Fruit fly (Drosophila melanogaster) ovary, adult (tissue): ENCODE results near the gene Acbp4.

Experiments used
- CG17801 ChIP-seq: fragments of 200-800 bp; optimal IDR thresholded peaks from 2 replicates; lab custom pipeline; 2019; ENCODE audit warnings: missing biosample characterization, mild to moderate bottlenecking, missing genetic modification characterization, moderate library complexity; ENCODE audit not compliant: partially characterized antibody

Gene Acbp4

DNA sequence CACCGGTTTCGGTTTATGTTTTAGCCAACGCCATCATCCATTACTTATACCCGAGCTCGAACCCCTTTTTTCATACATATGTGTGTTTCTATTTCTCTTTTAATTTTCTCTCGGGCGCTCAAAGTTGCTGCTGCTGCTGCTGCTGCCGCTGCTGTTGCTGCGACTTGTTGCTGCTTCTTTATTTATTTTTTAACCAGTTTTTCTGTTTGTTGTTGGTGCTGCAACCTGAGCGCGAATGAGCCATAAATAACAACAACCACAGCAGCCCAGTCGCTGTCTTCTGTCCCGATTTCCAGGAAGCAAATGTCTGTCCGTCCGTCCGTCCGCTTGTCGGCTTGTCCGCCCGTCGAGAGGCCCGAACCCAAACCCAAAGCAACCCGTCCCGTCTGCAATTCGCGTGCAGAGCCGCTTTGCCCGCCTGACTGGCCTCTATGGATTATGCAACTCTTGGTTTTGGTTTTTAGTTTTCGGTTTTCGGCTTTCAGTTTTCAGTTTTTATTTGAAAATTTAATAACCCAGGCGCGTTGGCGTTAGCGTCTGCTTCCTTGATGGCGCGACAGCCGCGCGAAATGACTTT is 9.6 kb upstream of the Acbp4 start:
- no peak for TF ChIP-seq CG17801 (GFP tag; lab: Kevin White, UChicago)

DNA sequence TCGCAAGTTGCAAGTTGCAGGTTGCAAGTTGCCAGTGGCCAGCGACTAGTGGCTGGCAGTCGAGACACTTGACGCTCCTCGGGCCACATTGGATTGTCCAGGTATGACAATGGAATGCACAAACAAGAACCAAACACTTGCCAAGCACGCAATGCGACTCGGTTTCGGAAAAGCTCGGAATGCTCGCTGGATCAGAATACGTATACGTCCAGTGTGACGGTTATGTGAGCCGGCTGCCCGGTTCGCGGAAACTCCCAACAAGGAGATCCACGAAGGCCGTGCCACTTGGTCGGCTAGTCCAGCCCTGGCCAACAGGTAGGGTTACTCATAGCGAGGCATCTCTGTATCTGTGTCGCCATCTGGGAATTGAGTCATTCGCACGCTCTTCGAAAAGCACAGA is 8.6 kb upstream of the Acbp4 start:
- no peak for TF ChIP-seq CG17801 (GFP tag; lab: Kevin White, UChicago)

DNA sequence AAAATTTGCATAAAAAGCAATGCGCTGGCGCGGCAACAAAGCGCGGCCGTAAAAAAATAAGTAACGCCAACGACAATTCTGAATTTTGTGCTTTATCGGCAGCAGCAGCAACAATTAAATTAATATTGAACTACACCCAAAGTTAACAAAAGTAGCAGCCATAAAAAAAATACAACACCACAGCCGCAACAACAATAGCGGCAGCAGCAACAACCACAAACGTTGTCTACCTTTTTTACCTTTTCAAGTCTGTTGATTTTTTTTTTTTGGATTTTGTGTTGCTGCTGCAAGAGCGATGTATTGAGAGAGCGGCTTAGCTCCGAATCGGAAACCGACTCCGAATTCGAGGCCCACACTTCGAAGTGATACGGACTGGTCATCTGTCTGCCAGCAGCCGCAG is 6.8 kb upstream of the Acbp4 start:
- peak; percentile 71 for TF ChIP-seq CG17801 (GFP tag; lab: Kevin White, UChicago)

DNA sequence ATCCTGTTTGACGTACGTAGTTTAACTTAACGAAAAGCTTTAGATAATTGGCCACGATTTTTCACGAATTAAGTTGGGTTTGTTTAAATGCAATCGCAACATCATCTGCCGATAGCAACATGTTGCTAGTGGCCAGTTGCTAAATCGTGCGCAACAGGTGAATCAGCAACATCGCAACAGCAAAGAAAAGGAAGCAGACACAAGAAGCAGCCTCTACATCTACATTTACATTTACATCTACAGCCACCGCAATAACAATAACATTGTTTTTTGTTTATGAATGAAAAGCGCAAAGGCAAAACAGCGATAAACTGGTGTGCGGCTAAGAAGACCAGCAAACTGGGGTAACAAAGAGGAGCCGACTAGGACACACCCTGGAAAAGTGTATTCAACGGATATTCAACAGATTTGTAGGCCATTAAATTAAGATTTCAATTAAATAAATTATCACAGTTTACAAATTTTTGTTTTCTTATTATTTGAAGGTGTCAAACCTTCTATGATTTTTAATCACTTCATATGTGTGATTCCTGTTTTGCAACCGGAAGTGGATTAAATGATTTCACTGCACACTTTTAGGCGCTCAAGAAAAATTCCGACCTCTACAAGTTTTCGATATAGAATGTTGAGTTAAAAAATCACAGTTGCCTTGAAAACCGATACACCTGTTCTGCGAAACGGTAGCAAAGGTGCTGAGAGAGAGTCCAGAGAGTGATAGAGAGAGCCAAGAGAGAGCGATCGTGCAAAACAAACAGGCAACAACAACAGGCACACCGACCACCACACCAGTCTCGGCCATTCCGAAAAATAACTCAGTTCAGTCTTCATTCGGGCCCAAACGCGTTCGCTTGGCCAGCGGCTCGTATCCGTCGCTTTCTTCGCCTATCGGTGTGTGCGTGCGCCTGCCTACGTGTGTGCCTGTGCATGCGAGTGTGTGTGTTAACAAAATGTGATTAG is 5.9 kb upstream of the Acbp4 start, which contains the start of gene melt:
Gene melt (plus strand): TSS at position 818 of the 957 bp plus-strand sequence.
- peak; percentile 69 for TF ChIP-seq CG17801 (GFP tag; lab: Kevin White, UChicago)

DNA sequence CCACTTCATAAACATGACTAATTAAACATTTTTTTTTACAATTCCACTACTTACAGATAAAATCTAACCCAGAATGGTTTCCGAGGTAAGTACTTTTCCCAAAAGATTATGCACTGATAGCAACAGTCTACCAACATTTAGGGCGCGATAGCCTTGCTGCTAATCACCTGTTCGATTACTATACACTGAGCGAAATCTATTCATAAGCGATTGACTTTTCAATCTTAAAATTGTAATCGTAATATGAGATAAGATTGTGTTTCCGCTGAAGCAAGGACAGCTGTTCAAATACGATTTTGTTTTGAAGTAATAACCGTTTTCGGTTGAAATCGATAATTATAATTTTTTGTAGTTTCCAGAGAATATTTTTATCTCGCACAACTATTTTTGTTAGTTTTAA is 4.5 kb upstream of the Acbp4 start:
- no peak for TF ChIP-seq CG17801 (GFP tag; lab: Kevin White, UChicago)

DNA sequence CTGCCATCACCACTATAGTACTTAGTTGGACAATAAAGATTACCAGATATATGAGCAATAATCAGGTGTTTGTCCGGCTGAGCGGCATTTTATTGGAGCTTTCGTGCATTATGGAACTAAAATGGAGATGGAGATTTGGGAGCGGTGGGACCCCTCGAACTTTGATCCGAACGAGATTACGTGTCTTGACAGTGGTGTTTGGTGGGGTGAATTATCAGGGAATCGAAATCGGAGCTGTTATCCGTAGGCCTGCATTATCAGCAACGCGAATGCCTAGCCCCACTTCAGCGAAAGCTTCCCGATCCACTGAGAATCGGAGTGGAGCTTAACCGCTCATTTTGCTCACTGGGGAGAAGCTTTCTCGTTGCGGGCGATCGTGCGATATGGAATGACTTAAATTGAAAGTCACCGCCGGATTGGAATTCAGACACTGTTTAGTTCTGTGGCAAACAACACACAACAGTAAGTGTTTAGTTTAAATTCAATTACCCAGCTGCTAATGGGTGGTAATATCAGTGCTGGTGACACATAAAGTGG is 3.5 kb upstream of the Acbp4 start, which contains the start of gene Acbp2:
Gene Acbp2 (plus strand): TSS at position 417 of the 537 bp plus-strand sequence.
- TF ChIP-seq CG17801 (GFP tag; lab: Kevin White, UChicago): peak; percentile 21

DNA sequence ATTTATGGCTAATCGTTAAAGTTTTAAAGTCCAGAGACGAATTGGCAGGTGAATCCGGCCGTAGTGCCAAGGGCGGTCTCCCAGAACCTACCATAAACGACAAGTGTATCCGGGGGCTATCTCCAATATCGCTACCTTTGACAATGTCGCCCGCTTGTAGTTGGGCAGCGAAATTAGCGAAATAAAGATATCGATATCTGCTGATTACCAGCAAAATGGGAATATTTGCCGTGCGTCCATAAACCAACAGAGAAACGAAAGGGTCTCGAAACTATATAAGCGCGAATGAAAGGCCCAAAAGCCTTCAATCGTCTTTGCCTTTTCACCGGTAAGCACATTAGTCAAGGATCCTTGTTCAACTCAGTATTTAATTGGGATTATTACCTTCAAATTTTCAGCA is 2.5 kb upstream of the Acbp4 start, which contains the start of gene Acbp3:
Gene Acbp3 (plus strand): TSS at position 301 of the 400 bp plus-strand sequence.
- no peak for TF ChIP-seq CG17801 (GFP tag; lab: Kevin White, UChicago)

DNA sequence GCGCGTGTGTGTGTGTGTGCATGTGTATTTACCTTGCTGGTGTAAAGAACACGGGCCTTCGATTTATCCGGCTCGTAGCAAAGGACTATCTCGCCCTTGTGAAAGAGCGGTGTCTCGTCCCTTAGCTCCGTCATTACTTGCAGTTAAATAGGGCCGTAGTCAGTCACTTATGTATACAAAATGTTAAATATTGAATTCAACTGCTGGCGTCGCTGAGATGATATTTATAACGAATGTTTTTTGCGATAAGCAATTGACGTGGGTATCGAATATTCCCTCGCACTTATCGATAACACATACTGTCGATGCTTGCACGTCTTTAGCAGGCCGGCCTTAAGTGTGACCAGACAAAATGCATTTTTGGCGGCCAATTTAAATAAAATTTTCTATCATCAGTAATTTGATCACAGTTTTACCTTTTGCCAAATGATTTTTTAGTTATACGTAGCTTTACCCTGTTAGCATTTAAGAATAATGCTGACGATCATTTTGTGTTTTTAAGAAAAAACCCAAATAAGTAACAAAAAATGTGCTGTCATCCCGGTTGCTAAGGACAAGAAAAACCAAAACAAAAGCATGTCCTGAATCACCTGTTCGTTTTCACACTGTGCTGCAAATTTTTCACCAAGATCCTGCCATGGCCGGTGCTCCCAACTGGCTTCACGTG is 2.6 kb downstream of the Acbp4 start, which contains the start of the genes msl-3 and BBS1:
Gene msl-3 (minus strand): TSS at position 245 of the 667 bp plus-strand sequence.
Gene BBS1 (plus strand): TSS at position 617 of the 667 bp plus-strand sequence.
- no peak for TF ChIP-seq CG17801 (GFP tag; lab: Kevin White, UChicago)

DNA sequence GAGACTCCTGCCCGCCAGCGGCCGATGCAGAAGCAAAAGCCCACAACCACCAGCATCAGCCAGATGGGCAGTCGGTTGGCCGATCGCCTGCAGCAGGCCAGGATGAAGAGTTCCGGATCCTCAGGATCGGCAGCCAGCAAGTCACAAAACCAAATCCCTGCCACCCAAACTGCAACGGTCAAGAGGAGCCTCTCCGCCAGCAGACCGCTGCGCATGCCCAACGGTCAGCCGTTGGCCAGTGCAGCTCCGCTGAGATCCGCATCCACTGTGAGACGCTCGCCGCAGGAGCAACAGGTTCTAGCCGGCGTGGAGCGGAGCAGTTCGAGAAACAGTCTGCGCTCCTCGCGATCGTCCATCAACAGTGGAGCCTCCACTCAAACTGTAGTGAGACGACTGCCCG is 5.9 kb downstream of the Acbp4 start:
- no peak for TF ChIP-seq CG17801 (GFP tag; lab: Kevin White, UChicago)

DNA sequence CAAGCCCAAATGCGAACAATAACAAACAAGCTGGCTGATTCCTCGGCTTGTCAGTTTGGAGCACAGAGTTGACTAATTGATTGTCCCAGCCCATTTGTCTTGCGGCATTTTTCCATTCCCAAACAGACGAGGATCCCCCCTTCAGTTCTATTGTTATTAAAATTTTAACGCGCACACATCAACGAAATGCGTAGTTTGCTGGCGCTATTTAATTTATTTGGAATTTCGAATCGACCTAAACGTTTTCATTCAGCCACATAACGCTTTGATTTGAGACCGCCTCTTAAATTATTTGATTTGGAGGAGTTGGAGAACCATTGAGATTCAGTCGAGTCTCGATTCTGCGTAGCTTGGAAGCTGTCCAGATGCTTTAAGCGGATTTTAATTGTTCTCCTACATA is 12.1 kb downstream of the Acbp4 start:
- TF ChIP-seq CG17801 (GFP tag; lab: Kevin White, UChicago): no peak

DNA sequence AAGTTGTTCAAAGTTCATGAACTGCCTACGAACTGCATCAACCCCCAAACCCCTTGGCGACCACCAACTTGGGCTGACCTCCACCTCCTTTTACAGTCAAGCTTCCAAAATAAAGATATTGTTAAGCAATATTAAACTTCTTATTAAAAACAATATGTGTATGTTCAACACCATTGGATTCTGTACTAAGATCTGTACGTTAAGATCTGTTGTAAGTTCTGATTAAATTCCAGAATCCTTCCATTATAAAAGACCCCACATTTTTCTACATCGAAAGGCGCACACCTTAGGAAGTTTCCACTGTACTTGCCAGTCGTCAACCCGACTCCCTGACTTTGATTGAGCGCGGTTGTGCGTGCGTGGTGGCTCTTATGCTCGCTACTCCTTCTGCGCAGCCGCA is 15.1 kb downstream of the Acbp4 start:
- TF ChIP-seq CG17801 (GFP tag; lab: Kevin White, UChicago): no peak

DNA sequence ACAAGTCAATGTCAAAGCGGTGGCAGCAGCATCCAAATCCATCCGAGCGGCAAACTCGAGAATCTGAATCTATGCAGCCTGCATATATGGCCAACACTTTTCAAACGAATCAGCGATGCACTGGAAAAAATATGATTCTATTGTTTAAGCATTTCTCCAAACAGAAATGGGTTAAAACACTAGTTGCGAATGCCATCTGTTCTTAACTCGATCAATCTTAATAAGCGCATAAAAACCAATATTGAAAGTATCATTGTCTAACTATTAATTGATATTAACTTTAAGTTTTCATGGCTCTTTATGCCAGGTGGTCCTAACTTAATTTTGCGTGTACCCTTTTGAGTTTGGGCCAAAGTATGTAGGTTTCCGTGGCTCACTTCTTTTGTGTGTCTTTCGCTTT is 22.4 kb downstream of the Acbp4 start:
- TF ChIP-seq CG17801 (GFP tag; lab: Kevin White, UChicago): no peak

DNA sequence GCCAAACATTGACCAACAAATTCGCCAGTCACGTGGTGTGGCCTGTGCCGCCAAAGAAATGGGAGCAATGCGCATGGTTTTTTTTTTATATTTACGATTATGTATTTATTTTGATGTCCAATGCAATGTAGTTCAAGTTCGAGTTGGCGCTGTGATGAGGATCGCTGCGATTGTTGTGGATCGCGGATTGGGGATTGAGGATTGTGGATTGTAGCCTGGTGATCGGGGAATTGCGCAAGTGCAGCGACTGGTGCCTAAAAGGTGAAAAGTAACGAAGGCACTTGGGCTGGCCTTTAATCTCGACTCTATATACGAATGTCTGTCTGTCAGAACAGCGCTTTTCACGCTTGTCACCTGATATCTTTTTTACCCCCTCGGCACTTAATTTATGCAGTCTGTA is 23.6 kb downstream of the Acbp4 start:
- TF ChIP-seq CG17801 (GFP tag; lab: Kevin White, UChicago): no peak

DNA sequence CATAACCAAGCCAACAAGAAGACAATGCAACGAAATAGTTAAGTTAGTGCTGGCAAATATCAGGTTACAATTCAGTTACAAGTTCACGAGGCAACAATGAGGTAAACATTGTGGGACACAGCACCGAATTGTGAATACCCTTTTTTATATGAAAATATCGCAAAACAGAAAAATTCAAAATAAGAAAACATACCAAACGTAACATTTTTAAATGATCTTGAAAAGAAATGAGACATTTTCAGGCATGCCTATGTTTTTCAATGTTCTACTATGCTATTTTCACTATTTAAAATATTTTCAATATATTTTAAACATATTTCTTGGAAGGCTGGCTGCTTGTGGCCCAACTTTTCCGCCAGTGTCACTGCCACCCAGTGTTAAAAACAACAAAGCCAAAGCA is 24.1 kb downstream of the Acbp4 start:
- no peak for TF ChIP-seq CG17801 (GFP tag; lab: Kevin White, UChicago)

DNA sequence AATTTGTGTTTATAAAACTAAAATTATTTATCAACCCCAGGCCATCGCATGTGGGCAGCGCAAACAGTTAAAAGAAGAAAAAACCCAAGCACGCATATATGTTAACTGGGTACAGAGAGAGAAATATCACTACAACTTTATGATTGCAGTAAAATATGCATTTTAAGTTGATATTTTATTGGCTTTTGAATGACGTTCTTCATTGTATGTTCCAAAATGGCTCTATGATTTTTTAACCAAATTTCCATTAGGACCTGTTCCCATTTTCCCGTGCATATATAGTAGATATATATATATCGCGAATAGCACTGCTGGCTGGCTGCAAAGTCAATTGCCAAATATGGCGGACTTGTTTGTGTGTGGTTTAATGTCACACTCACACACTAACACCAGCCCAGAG is 31.5 kb downstream of the Acbp4 start:
- TF ChIP-seq CG17801 (GFP tag; lab: Kevin White, UChicago): no peak
